Fruit fly (Drosophila melanogaster): Measurements from ENCODE around the gene Ccdc39.

DNA sequence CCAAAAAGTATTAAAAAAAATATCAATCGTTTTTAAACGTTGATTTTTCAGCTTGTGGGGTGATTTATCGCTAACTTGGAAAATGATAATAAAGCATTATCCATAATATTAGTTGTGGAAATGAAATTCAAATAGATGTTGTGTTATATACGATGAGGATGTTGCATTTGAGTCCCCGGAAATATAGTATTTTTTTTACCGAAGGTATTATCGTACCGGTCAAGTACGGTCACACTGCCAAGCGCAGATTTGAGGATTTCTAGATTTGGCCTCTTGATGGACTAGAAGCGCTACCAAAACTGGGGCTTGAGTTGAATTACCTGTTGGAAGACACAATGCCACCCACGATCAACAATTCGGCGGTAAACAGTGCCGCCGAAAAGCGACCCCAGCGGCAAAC lies 9.2 kb downstream of the Ccdc39 start:
- no peak for TF ChIP-seq CG8478 (optimal IDR thresholded peaks at IDR 0.05)
- no peak for TF ChIP-seq pan (optimal IDR thresholded peaks at IDR 0.05)
- no peak for TF ChIP-seq psq (optimal IDR thresholded peaks at IDR 0.05)
- no peak for TF ChIP-seq EcR (GFP tag; optimal IDR thresholded peaks at IDR 0.05)
- no peak for TF ChIP-seq usp (GFP tag; optimal IDR thresholded peaks at IDR 0.05)
